2 worm cellular contexts compared by ENCODE assay signal in the genomic region with DNA sequence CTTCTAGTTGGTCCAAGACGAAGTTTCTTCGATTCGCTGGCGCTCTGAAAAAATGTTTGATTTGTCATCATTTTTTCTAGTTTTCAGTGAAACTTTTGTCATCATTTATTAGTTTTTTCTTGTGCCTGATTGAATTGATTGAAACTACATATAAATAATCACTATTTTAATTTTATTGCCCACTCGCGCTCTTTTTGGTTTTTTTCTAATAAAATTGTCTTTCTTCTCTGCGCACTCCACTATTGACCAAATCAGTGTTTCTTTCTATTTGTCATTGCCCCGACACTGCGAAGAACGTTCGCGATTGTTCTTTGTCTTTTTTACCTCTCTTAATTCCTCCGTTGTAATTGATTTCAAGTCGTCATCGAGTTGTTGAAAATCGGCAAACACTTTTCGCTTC.
TF ChIP-seq lines count a peak whose summit lies in the region.

No protein-coding gene starts in this region.

TF ChIP-seq in whole organism, L1 larva, 84 proteins besides CTCF, POLR2A, EP300 and RAD21 (continued from another document):
- TF ChIP-seq unc-86 (tag; optimal IDR thresholded peaks at IDR 0.05; lab: Kevin White, UChicago) (no peak), nhr-77 (tag; optimal IDR thresholded peaks at IDR 0.05; lab: Kevin White, UChicago) (no peak), mef-2 (tag; optimal IDR thresholded peaks at IDR 0.05; lab: Kevin White, UChicago) (no peak), ceh-90 (tag; optimal IDR thresholded peaks at IDR 0.05; lab: Kevin White, UChicago) (no peak), fkh-8 (tag; optimal IDR thresholded peaks at IDR 0.05; lab: Kevin White, UChicago) (no peak), skn-1 (tag; optimal IDR thresholded peaks at IDR 0.05; lab: Kevin White, UChicago) (peak; percentile 53), mab-9 (GFP tag; IDR thresholded peaks at IDR 0.05; lab: Robert Waterston, UW) (no peak), nhr-71 (tag; optimal IDR thresholded peaks at IDR 0.05; lab: Kevin White, UChicago) (no peak), efl-3 (GFP tag; optimal IDR thresholded peaks at IDR 0.05; lab: Kevin White, UChicago) (no peak), Y116A8C.19 (tag; optimal IDR thresholded peaks at IDR 0.05; lab: Kevin White, UChicago; ENCODE audit: borderline replicate concordance) (no peak), mdl-1 (tag; optimal IDR thresholded peaks at IDR 0.05; lab: Kevin White, UChicago) (no peak), nhr-12 (tag; optimal IDR thresholded peaks at IDR 0.05; lab: Kevin White, UChicago) (no peak), efl-1 (optimal IDR thresholded peaks at IDR 0.05; lab: Kevin White, UChicago) (no peak), efl-1 (GFP tag; optimal IDR thresholded peaks at IDR 0.05 in 1 of 2; lab: Kevin White, UChicago) (no peak), lin-13 (GFP tag; optimal IDR thresholded peaks at IDR 0.05; lab: Kevin White, UChicago) (no peak), C34B4.2 (tag; optimal IDR thresholded peaks at IDR 0.05; lab: Kevin White, UChicago) (no peak), blmp-1 (tag; optimal IDR thresholded peaks at IDR 0.05; lab: Kevin White, UChicago) (peak; percentile 19), tbx-2 (tag; optimal IDR thresholded peaks at IDR 0.05; lab: Kevin White, UChicago) (no peak), vab-15 (tag; optimal IDR thresholded peaks at IDR 0.05; lab: Kevin White, UChicago) (no peak), hpl-2 (GFP tag; optimal IDR thresholded peaks at IDR 0.05; lab: Kevin White, UChicago) (no peak)

TF ChIP-seq in whole organism, L3 larva, 47 proteins besides CTCF, POLR2A, EP300 and RAD21 (continued from another document):
- no peak for TF ChIP-seq ama-1 (optimal IDR thresholded peaks at IDR 0.05; lab: Kevin White, UChicago)
- TF ChIP-seq elt-2 (tag; optimal IDR thresholded peaks at IDR 0.05; lab: Kevin White, UChicago), result peak; percentile 72
- TF ChIP-seq elt-1 (tag; optimal IDR thresholded peaks at IDR 0.05; lab: Kevin White, UChicago), result no peak
- no peak for TF ChIP-seq zag-1 (tag; optimal IDR thresholded peaks at IDR 0.05; lab: Kevin White, UChicago)
- peak; percentile 78 for TF ChIP-seq pha-4 (tag; optimal IDR thresholded peaks at IDR 0.05; lab: Kevin White, UChicago)
- no peak for TF ChIP-seq nhr-12 (tag; optimal IDR thresholded peaks at IDR 0.05; lab: Kevin White, UChicago)
- TF ChIP-seq R02D3.7 (tag; optimal IDR thresholded peaks at IDR 0.05; lab: Kevin White, UChicago), result no peak
- TF ChIP-seq mml-1 (tag; optimal IDR thresholded peaks at IDR 0.05; lab: Kevin White, UChicago), result no peak
- TF ChIP-seq ceh-82 (tag; optimal IDR thresholded peaks at IDR 0.05; lab: Kevin White, UChicago), result no peak
